Worm (Caenorhabditis elegans) whole organism, young adult: ENCODE data around the gene ndab-1.

Source experiments
- B0019.2 ChIP-seq: fragments of 200-800 bp; sonication (Bioruptor generic); conservative IDR thresholded peaks from 2 replicates; pipeline ENCODE4 v1.3.6; 2022; ENCODE audit warnings: missing genetic modification reagents, missing genetic modification characterization, missing compliant biosample characterization
- B0336.3 ChIP-seq: fragments of 200-800 bp; sonication (Bioruptor generic); IDR thresholded peaks from 2 replicates; pipeline ENCODE4 v1.3.6; 2022; ENCODE audit warnings: missing genetic modification characterization, missing compliant biosample characterization
- C06A6.2 ChIP-seq: fragments of 200-800 bp; sonication (Bioruptor generic); conservative IDR thresholded peaks from 2 replicates; pipeline ENCODE4 v1.3.6; 2022; ENCODE audit warnings: missing genetic modification characterization, missing compliant biosample characterization
- D2030.7 ChIP-seq: fragments of 200-800 bp; sonication (Bioruptor generic); IDR thresholded peaks from 2 replicates; pipeline ENCODE4 v1.3.6; 2022; ENCODE audit warnings: missing genetic modification reagents, missing genetic modification characterization, missing compliant biosample characterization
- F23B12.7 ChIP-seq: sonication (generic microtip); optimal IDR thresholded peaks from 2 replicates; lab custom pipeline; 2017; ENCODE audit warnings: missing genetic modification characterization, mild to moderate bottlenecking, missing compliant biosample characterization, antibody characterized with exemption, moderate library complexity; ENCODE audit not compliant: insufficient read depth
- F39B2.1 ChIP-seq: fragments of 200-800 bp; sonication (Bioruptor generic); IDR thresholded peaks from 2 replicates; pipeline ENCODE4 v1.3.6; 2022; ENCODE audit warnings: missing genetic modification reagents, missing genetic modification characterization, missing compliant biosample characterization
- F57C9.4 ChIP-seq: sonication (generic microtip); optimal IDR thresholded peaks from 2 replicates; lab custom pipeline; 2017; ENCODE audit warnings: mild to moderate bottlenecking, missing genetic modification characterization, missing compliant biosample characterization
- K11D2.4 ChIP-seq: fragments of 200-800 bp; sonication (Bioruptor generic); IDR thresholded peaks from 2 replicates; pipeline ENCODE4 v1.3.6; 2022; ENCODE audit warnings: missing genetic modification reagents, missing genetic modification characterization, missing compliant biosample characterization
- K12H6.12 ChIP-seq: fragments of 200-800 bp; sonication (Bioruptor generic); optimal IDR thresholded peaks from 2 replicates; lab custom pipeline; 2018; ENCODE audit warnings: mild to moderate bottlenecking, missing genetic modification characterization, missing compliant biosample characterization
- T07F8.4 ChIP-seq: sonication (generic microtip); optimal IDR thresholded peaks from 2 replicates; lab custom pipeline; 2016; ENCODE audit warnings: mild to moderate bottlenecking, missing genetic modification characterization, moderate library complexity, missing compliant biosample characterization
- Y53F4B.3 ChIP-seq: fragments of 200-800 bp; sonication (Bioruptor generic); IDR thresholded peaks from 2 replicates; pipeline ENCODE4 v1.3.6; 2022; ENCODE audit warnings: missing genetic modification reagents, missing genetic modification characterization, missing compliant biosample characterization
- Y67H2A.10 ChIP-seq: fragments of 200-800 bp; sonication (Bioruptor generic); conservative IDR thresholded peaks from 2 replicates; pipeline ENCODE4 v1.3.6; 2022; ENCODE audit warnings: missing genetic modification reagents, missing genetic modification characterization, missing compliant biosample characterization
- ama-1 ChIP-seq, 3 experiments: fragments of 150-350 bp in 1 of 3; sonication (generic microtip) in 2 of 3; optimal IDR thresholded peaks; 2 replicates each; lab custom pipeline; 2014 to 2018; ENCODE audit warnings: missing biosample characterization in 2 of 3, missing genetic modification characterization in 2 of 3, missing genetic modification reagents in 2 of 3
- aptf-2 ChIP-seq: fragments of 200-800 bp; sonication (Bioruptor generic); conservative IDR thresholded peaks from 2 replicates; pipeline ENCODE4 v1.3.6; 2022; ENCODE audit warnings: missing genetic modification reagents, missing genetic modification characterization, missing compliant biosample characterization
- aptf-3 ChIP-seq: fragments of 200-800 bp; sonication (Bioruptor generic); IDR thresholded peaks from 2 replicates; pipeline ENCODE4 v1.3.6; 2022; ENCODE audit warnings: missing genetic modification characterization, missing compliant biosample characterization
- cebp-2 ChIP-seq: fragments of 200-800 bp; sonication (Bioruptor generic); IDR thresholded peaks from 2 replicates; pipeline ENCODE4 v1.3.6; 2022; ENCODE audit warnings: missing genetic modification characterization, missing compliant biosample characterization
- ceh-100 ChIP-seq: fragments of 200-800 bp; sonication (Bioruptor generic); IDR thresholded peaks from 2 replicates; pipeline ENCODE4 v1.3.6; 2022; ENCODE audit warnings: missing genetic modification reagents, missing genetic modification characterization, missing compliant biosample characterization
- ceh-40 ChIP-seq: fragments of 200-800 bp; sonication (Bioruptor generic); IDR thresholded peaks from 2 replicates; pipeline ENCODE4 v1.3.6; 2022; ENCODE audit warnings: missing genetic modification characterization, missing compliant biosample characterization
- ceh-58 ChIP-seq: fragments of 200-800 bp; sonication (Bioruptor generic); IDR thresholded peaks from 2 replicates; pipeline ENCODE4 v1.3.6; 2022; ENCODE audit warnings: missing genetic modification characterization, missing compliant biosample characterization
- ceh-79 ChIP-seq: sonication (generic microtip); optimal IDR thresholded peaks from 2 replicates; lab custom pipeline; 2017; ENCODE audit warnings: mild to moderate bottlenecking, missing genetic modification characterization, missing compliant biosample characterization
- ceh-91 ChIP-seq: fragments of 200-800 bp; sonication (Bioruptor generic); IDR thresholded peaks from 2 replicates; pipeline ENCODE4 v1.3.6; 2022; ENCODE audit warnings: missing genetic modification reagents, missing genetic modification characterization, missing compliant biosample characterization
- chd-7 ChIP-seq: sonication (generic microtip); optimal IDR thresholded peaks from 2 replicates; lab custom pipeline; 2016; ENCODE audit warnings: mild to moderate bottlenecking, missing genetic modification characterization, moderate library complexity, missing compliant biosample characterization
- dox-1 ChIP-seq: fragments of 200-800 bp; sonication (Bioruptor generic); IDR thresholded peaks from 2 replicates; pipeline ENCODE4 v1.3.6; 2022; ENCODE audit warnings: missing genetic modification reagents, missing genetic modification characterization, missing compliant biosample characterization
- dpl-1 ChIP-seq: fragments of 150-350 bp; optimal IDR thresholded peaks from 2 replicates; lab custom pipeline; 2014; ENCODE audit warnings: missing biosample characterization, missing genetic modification reagents, missing genetic modification characterization
- efl-1 ChIP-seq: fragments of 150-350 bp; optimal IDR thresholded peaks from 2 replicates; lab custom pipeline; 2014; ENCODE audit warnings: missing biosample characterization, missing genetic modification reagents, missing genetic modification characterization
- egrh-3 ChIP-seq: fragments of 200-800 bp; sonication (Bioruptor generic); IDR thresholded peaks from 2 replicates; pipeline ENCODE4 v1.3.6; 2022; ENCODE audit warnings: missing genetic modification reagents, missing genetic modification characterization, missing compliant biosample characterization
- fkh-3 ChIP-seq: sonication (generic microtip); optimal IDR thresholded peaks from 2 replicates; lab custom pipeline; 2016; ENCODE audit warnings: mild to moderate bottlenecking, missing genetic modification characterization, missing compliant biosample characterization
- hmg-20 ChIP-seq: fragments of 200-800 bp; sonication (Bioruptor generic); IDR thresholded peaks from 2 replicates; pipeline ENCODE4 v1.3.6; 2022; ENCODE audit warnings: missing genetic modification reagents, missing genetic modification characterization, missing compliant biosample characterization
- lag-1 ChIP-seq: fragments of 200-800 bp; sonication (Bioruptor generic); IDR thresholded peaks from 2 replicates; pipeline ENCODE4 v1.3.6; 2022; ENCODE audit warnings: missing genetic modification reagents, missing genetic modification characterization, missing compliant biosample characterization
- let-526 ChIP-seq: fragments of 200-800 bp; sonication (Bioruptor generic); IDR thresholded peaks from 2 replicates; pipeline ENCODE4 v1.3.6; 2022; ENCODE audit warnings: missing genetic modification reagents, missing genetic modification characterization, missing compliant biosample characterization
- lin-35 ChIP-seq, 3 experiments: fragments of 150-350 bp in 2 of 3; sonication (generic microtip) in 1 of 3; optimal IDR thresholded peaks; 2 replicates each; lab custom pipeline; 2014 to 2018; ENCODE audit warnings: missing biosample characterization in 3 of 3, missing genetic modification characterization in 3 of 3, missing genetic modification reagents in 3 of 3
- lsl-1 ChIP-seq: fragments of 200-800 bp; sonication (Bioruptor generic); optimal IDR thresholded peaks from 2 replicates; lab custom pipeline; 2018; ENCODE audit warnings: mild to moderate bottlenecking, missing genetic modification characterization, moderate library complexity, missing compliant biosample characterization
- lsy-27 ChIP-seq: sonication (generic microtip); optimal IDR thresholded peaks from 2 replicates; lab custom pipeline; 2017; ENCODE audit warnings: missing genetic modification characterization, mild to moderate bottlenecking, missing compliant biosample characterization, antibody characterized with exemption, missing genotype, borderline replicate concordance; ENCODE audit not compliant: insufficient read depth
- mel-28 ChIP-seq: sonication (generic microtip); optimal IDR thresholded peaks from 2 replicates; lab custom pipeline; 2016; ENCODE audit warnings: borderline replicate concordance, mild to moderate bottlenecking, missing genetic modification characterization, missing compliant biosample characterization
- mes-4 ChIP-seq: sonication (generic microtip); optimal IDR thresholded peaks from 2 replicates; lab custom pipeline; 2016; ENCODE audit warnings: missing genotype, missing genetic modification characterization, missing compliant biosample characterization
- mxl-1 ChIP-seq: sonication (generic microtip); optimal IDR thresholded peaks from 2 replicates; lab custom pipeline; 2016; ENCODE audit warnings: missing genetic modification characterization, missing compliant biosample characterization
- nfyb-1 ChIP-seq: fragments of 200-800 bp; sonication (Bioruptor generic); IDR thresholded peaks from 2 replicates; pipeline ENCODE4 v1.3.6; 2022; ENCODE audit warnings: missing genetic modification reagents, missing genetic modification characterization, missing compliant biosample characterization
- nhr-179 ChIP-seq: sonication (generic microtip); optimal IDR thresholded peaks from 2 replicates; lab custom pipeline; 2016; ENCODE audit warnings: mild to moderate bottlenecking, missing genetic modification characterization, missing compliant biosample characterization
- nhr-90 ChIP-seq: sonication (generic microtip); optimal IDR thresholded peaks from 2 replicates; lab custom pipeline; 2016; ENCODE audit warnings: missing genotype, mild to moderate bottlenecking, missing genetic modification characterization, missing compliant biosample characterization
- pha-4 ChIP-seq: fragments of 150-350 bp; sonication (generic microtip); optimal IDR thresholded peaks from 2 replicates; lab custom pipeline; 2014; ENCODE audit warnings: missing biosample characterization, missing genetic modification reagents, missing genetic modification characterization
- sea-2 ChIP-seq: fragments of 200-800 bp; sonication (Bioruptor generic); IDR thresholded peaks from 2 replicates; pipeline ENCODE4 v1.3.6; 2022; ENCODE audit warnings: missing genetic modification characterization, missing compliant biosample characterization
- sptf-2 ChIP-seq: fragments of 200-800 bp; sonication (Bioruptor generic); optimal IDR thresholded peaks from 2 replicates; lab custom pipeline; 2018; ENCODE audit warnings: mild to moderate bottlenecking, missing genetic modification characterization, missing compliant biosample characterization
- tlf-1 ChIP-seq: fragments of 200-800 bp; sonication (Bioruptor generic); optimal IDR thresholded peaks from 2 replicates; lab custom pipeline; 2018; ENCODE audit warnings: mild to moderate bottlenecking, missing genetic modification characterization, missing compliant biosample characterization
- unc-130 ChIP-seq: sonication (generic microtip); optimal IDR thresholded peaks from 2 replicates; lab custom pipeline; 2016; ENCODE audit warnings: missing genetic modification reagents, missing genetic modification characterization, missing compliant biosample characterization
- zim-3 ChIP-seq: sonication (generic microtip); optimal IDR thresholded peaks from 2 replicates; lab custom pipeline; 2017; ENCODE audit warnings: mild to moderate bottlenecking, missing genetic modification characterization, moderate library complexity, missing compliant biosample characterization
- ztf-25 ChIP-seq: fragments of 200-800 bp; sonication (Bioruptor generic); IDR thresholded peaks from 2 replicates; pipeline ENCODE4 v1.3.6; 2022; ENCODE audit warnings: missing genetic modification reagents, missing genetic modification characterization, missing compliant biosample characterization
- ztf-26 ChIP-seq: sonication (generic microtip); optimal IDR thresholded peaks from 2 replicates; lab custom pipeline; 2017; ENCODE audit warnings: missing genetic modification characterization, missing compliant biosample characterization

The ndab-1 gene

ce11 chrIII:11946062-11946749, 30.7 kb upstream of the ndab-1 start (continued):
- TF ChIP-seq T07F8.4 (no peak), mxl-1 (tag; lab: Kevin White, UChicago) (no peak), cebp-2 (GFP tag; lab: Robert Waterston, UW) (no peak), sea-2 (GFP tag; lab: Robert Waterston, UW) (no peak), nfyb-1 (GFP tag; lab: Robert Waterston, UW) (peak; percentile 71; the same call in 1 of the 2 replicates), lag-1 (GFP tag; lab: Robert Waterston, UW) (0 out of 2 replicates have a peak, but pooled peaks have one; percentile 54), unc-130 (GFP tag; lab: Kevin White, UChicago) (peak; percentile 91), nhr-179 (tag; lab: Kevin White, UChicago) (no peak), aptf-3 (GFP tag; lab: Robert Waterston, UW) (no peak), let-526 (GFP tag; lab: Robert Waterston, UW) (peak; percentile 41; the same call in 1 of the 2 replicates), K12H6.12 (peak; percentile 82), dox-1 (peak; percentile 67; the same call in 1 of the 2 replicates), D2030.7 (peak; percentile 62; the same call in 1 of the 2 replicates), K11D2.4 (GFP tag; lab: Robert Waterston, UW) (peak; percentile 77), ceh-58 (GFP tag; lab: Robert Waterston, UW) (no peak), B0336.3 (GFP tag; lab: Robert Waterston, UW) (peak; percentile 80), lin-35 (GFP tag; optimal IDR thresholded peaks at IDR 0.05; lab: Kevin White, UChicago) (peak in 1 of 3 experiments; percentile 78), ztf-26 (tag; lab: Kevin White, UChicago) (peak; percentile 37), ceh-100 (GFP tag; lab: Robert Waterston, UW) (peak; percentile 57; the same call in 1 of the 2 replicates), mel-28 (tag; lab: Kevin White, UChicago) (no peak), lsl-1 (GFP tag; lab: Kevin White, UChicago) (peak; percentile 49), ama-1 (optimal IDR thresholded peaks at IDR 0.05; lab: Kevin White, UChicago) (no peak), ama-1 (GFP tag; optimal IDR thresholded peaks at IDR 0.05; lab: Kevin White, UChicago) (no peak), ceh-91 (GFP tag; lab: Robert Waterston, UW) (peak; percentile 46; the same call in 1 of the 2 replicates), ceh-79 (tag; lab: Kevin White, UChicago) (peak; percentile 7), efl-1 (peak; percentile 12), B0019.2 (GFP tag; lab: Robert Waterston, UW) (0 out of 2 replicates have a peak, but pooled peaks have one; percentile 43), nhr-90 (tag; lab: Kevin White, UChicago) (no peak), F23B12.7 (tag; lab: Kevin White, UChicago) (no peak), Y67H2A.10 (GFP tag; lab: Robert Waterston, UW) (no peak), dpl-1 (GFP tag; lab: Kevin White, UChicago) (peak; percentile 31), ztf-25 (GFP tag; lab: Robert Waterston, UW) (no peak; the same call in 1 of the 2 replicates), F57C9.4 (tag; lab: Kevin White, UChicago) (peak; percentile 59), Y53F4B.3 (GFP tag; lab: Robert Waterston, UW) (no peak), sptf-2 (GFP tag; lab: Kevin White, UChicago) (no peak), aptf-2 (GFP tag; lab: Robert Waterston, UW) (0 out of 2 replicates have a peak, but pooled peaks have one; percentile 30), zim-3 (tag; lab: Kevin White, UChicago) (peak; percentile 74), lsy-27 (tag; lab: Kevin White, UChicago) (no peak), mes-4 (tag; lab: Kevin White, UChicago) (no peak), C06A6.2 (0 out of 2 replicates have a peak, but pooled peaks have one; percentile 26), chd-7 (tag; lab: Kevin White, UChicago) (peak; percentile 46), hmg-20 (peak; percentile 58; the same call in 1 of the 2 replicates), F39B2.1 (GFP tag; lab: Robert Waterston, UW) (no peak), ceh-40 (0 out of 2 replicates have a peak, but pooled peaks have one; percentile 24), fkh-3 (tag; lab: Kevin White, UChicago) (no peak), egrh-3 (GFP tag; lab: Robert Waterston, UW) (0 out of 2 replicates have a peak, but pooled peaks have one; percentile 17), pha-4 (no peak), tlf-1 (GFP tag; lab: Kevin White, UChicago) (no peak)
